Worm (Caenorhabditis elegans) whole organism, L1 larva: ENCODE results near the gene nhr-195.

Experiments used
- C04F5.9 ChIP-seq: sonication (generic microtip); optimal IDR thresholded peaks from 2 replicates; lab custom pipeline; 2016; ENCODE audit warnings: missing genetic modification characterization, missing compliant biosample characterization
- C34B4.2 ChIP-seq: sonication (generic microtip); optimal IDR thresholded peaks from 2 replicates; lab custom pipeline; 2017; ENCODE audit warnings: mild to moderate bottlenecking, missing genetic modification characterization, missing compliant biosample characterization
- F16B12.6 ChIP-seq: fragments of 150-350 bp; optimal IDR thresholded peaks from 2 replicates; lab custom pipeline; 2014; ENCODE audit warnings: missing biosample characterization, missing genetic modification characterization
- ama-1 ChIP-seq: fragments of 150-350 bp; optimal IDR thresholded peaks from 2 replicates; lab custom pipeline; 2014
- blmp-1 ChIP-seq: fragments of 150-350 bp; optimal IDR thresholded peaks from 2 replicates; lab custom pipeline; 2014; ENCODE audit warnings: missing biosample characterization, missing genetic modification characterization
- ceh-63 ChIP-seq: fragments of 200-800 bp; sonication (Bioruptor generic); optimal IDR thresholded peaks from 2 replicates; lab custom pipeline; 2018; ENCODE audit warnings: mild to moderate bottlenecking, missing genetic modification characterization, missing compliant biosample characterization
- ceh-82 ChIP-seq, 3 experiments: fragments of 150-350 bp in 1 of 3; sonication (generic microtip) in 2 of 3; optimal IDR thresholded peaks; 2 replicates each; lab custom pipeline; 2014 to 2017; ENCODE audit warnings: missing biosample characterization in 3 of 3, missing genetic modification characterization in 3 of 3
- ceh-90 ChIP-seq: sonication (generic microtip); optimal IDR thresholded peaks from 2 replicates; lab custom pipeline; 2016; ENCODE audit warnings: missing genetic modification characterization, missing compliant biosample characterization
- dpl-1 ChIP-seq, 3 experiments: fragments of 150-350 bp in 2 of 3; sonication (generic microtip) in 1 of 3; optimal IDR thresholded peaks; 2 replicates each; lab custom pipeline; 2014 to 2017; ENCODE audit warnings: missing biosample characterization in 3 of 3, missing genetic modification characterization in 3 of 3, missing genetic modification reagents in 3 of 3
- efl-1 ChIP-seq, 4 experiments: fragments of 150-350 bp; optimal IDR thresholded peaks in 3 of 4; peaks in 1 of 4; 1 replicate in 1 of 4; 2 replicates in 3 of 4; lab custom pipeline; 2014; ENCODE audit warnings: missing biosample characterization in 2 of 4, missing genetic modification characterization in 2 of 4, missing genetic modification reagents in 2 of 4
- egl-27 ChIP-seq, 2 experiments: fragments of 150-350 bp in 1 of 2; sonication (generic microtip); optimal IDR thresholded peaks; 3 replicates each; lab custom pipeline; 2017 to 2018; ENCODE audit warnings: missing biosample characterization in 2 of 2, missing genetic modification characterization in 2 of 2, missing genetic modification reagents in 2 of 2
- elt-2 ChIP-seq: sonication (generic microtip); optimal IDR thresholded peaks from 2 replicates; lab custom pipeline; 2016; ENCODE audit warnings: missing genetic modification characterization, mild to moderate bottlenecking, inconsistent platforms, missing compliant biosample characterization, missing genetic modification reagents
- elt-3 ChIP-seq, 6 experiments: fragments of 150-350 bp in 1 of 6; sonication (generic microtip); optimal IDR thresholded peaks; 2 replicates each; lab custom pipeline; 2017 to 2018; ENCODE audit warnings: missing biosample characterization in 6 of 6, missing genetic modification characterization in 6 of 6, inconsistent platforms in 1 of 6
- fkh-10 ChIP-seq: sonication (generic microtip); optimal IDR thresholded peaks from 2 replicates; lab custom pipeline; 2017; ENCODE audit warnings: missing biosample characterization, missing genetic modification reagents, missing genetic modification characterization
- grh-1 ChIP-seq: fragments of 200-800 bp; sonication (Bioruptor generic); IDR thresholded peaks from 2 replicates; pipeline ENCODE4 v1.3.6; 2022; ENCODE audit warnings: missing genetic modification reagents, missing genetic modification characterization, missing compliant biosample characterization
- jun-1 ChIP-seq: fragments of 150-350 bp; optimal IDR thresholded peaks from 2 replicates; lab custom pipeline; 2014; ENCODE audit warnings: missing biosample characterization, missing genetic modification reagents, missing genetic modification characterization
- lin-13 ChIP-seq: fragments of 150-350 bp; optimal IDR thresholded peaks from 2 replicates; lab custom pipeline; 2014; ENCODE audit warnings: missing biosample characterization, missing genetic modification reagents, missing genetic modification characterization
- lin-14 ChIP-seq: fragments of 200-800 bp; sonication (Bioruptor generic); optimal IDR thresholded peaks from 2 replicates; lab custom pipeline; 2018; ENCODE audit warnings: mild to moderate bottlenecking, missing genetic modification characterization, moderate library complexity, missing compliant biosample characterization
- lin-15B ChIP-seq: fragments of 150-350 bp; sonication (generic microtip); optimal IDR thresholded peaks from 3 replicates; lab custom pipeline; 2014; ENCODE audit warnings: missing biosample characterization, missing genetic modification characterization
- lin-39 ChIP-seq: fragments of 150-350 bp; optimal IDR thresholded peaks from 2 replicates; lab custom pipeline; 2014; ENCODE audit warnings: missing biosample characterization, missing genetic modification reagents, missing genetic modification characterization
- lir-3 ChIP-seq: sonication (generic microtip); optimal IDR thresholded peaks from 2 replicates; lab custom pipeline; 2016; ENCODE audit warnings: mild to moderate bottlenecking, missing genetic modification characterization, moderate library complexity, missing compliant biosample characterization; ENCODE audit not compliant: poor library complexity
- mdl-1 ChIP-seq, 2 experiments: fragments of 150-350 bp; optimal IDR thresholded peaks; 2 replicates each; lab custom pipeline; 2014 to 2017; ENCODE audit warnings: missing biosample characterization in 2 of 2, missing genetic modification characterization in 2 of 2, inconsistent platforms in 1 of 2
- mef-2 ChIP-seq: fragments of 150-350 bp; optimal IDR thresholded peaks from 2 replicates; lab custom pipeline; 2014; ENCODE audit warnings: missing biosample characterization, missing genetic modification characterization
- mep-1 ChIP-seq: fragments of 150-350 bp; optimal IDR thresholded peaks from 2 replicates; lab custom pipeline; 2014; ENCODE audit warnings: missing biosample characterization, missing genetic modification characterization
- nhr-11 ChIP-seq: fragments of 150-350 bp; optimal IDR thresholded peaks from 2 replicates; lab custom pipeline; 2014; ENCODE audit warnings: missing biosample characterization, missing genetic modification characterization
- nhr-12 ChIP-seq: sonication (generic microtip); optimal IDR thresholded peaks from 2 replicates; lab custom pipeline; 2017; ENCODE audit warnings: missing biosample characterization, missing genetic modification characterization
- nhr-20 ChIP-seq: sonication (generic microtip); optimal IDR thresholded peaks from 2 replicates; lab custom pipeline; 2016; ENCODE audit warnings: mild to moderate bottlenecking, missing genetic modification characterization, missing compliant biosample characterization
- nhr-28 ChIP-seq: fragments of 150-350 bp; optimal IDR thresholded peaks from 2 replicates; lab custom pipeline; 2014; ENCODE audit warnings: missing biosample characterization, missing genetic modification characterization
- nhr-47 ChIP-seq: sonication (generic microtip); optimal IDR thresholded peaks from 2 replicates; lab custom pipeline; 2016; ENCODE audit warnings: mild to moderate bottlenecking, missing genetic modification characterization, moderate library complexity, missing compliant biosample characterization
- nhr-71 ChIP-seq: sonication (generic microtip); optimal IDR thresholded peaks from 2 replicates; lab custom pipeline; 2016; ENCODE audit warnings: mild to moderate bottlenecking, missing genetic modification characterization, moderate library complexity, missing compliant biosample characterization
- nhr-77 ChIP-seq: fragments of 150-350 bp; optimal IDR thresholded peaks from 2 replicates; lab custom pipeline; 2014; ENCODE audit warnings: missing biosample characterization, missing genetic modification characterization
- nhr-84 ChIP-seq: sonication (generic microtip); optimal IDR thresholded peaks from 2 replicates; lab custom pipeline; 2017; ENCODE audit warnings: missing biosample characterization, missing genetic modification characterization
- nhr-85 ChIP-seq: sonication (generic microtip); peaks from one replicate; lab custom pipeline; 2016; ENCODE audit warnings: missing genetic modification characterization, inconsistent platforms, missing compliant biosample characterization
- pqm-1 ChIP-seq: sonication (generic microtip); optimal IDR thresholded peaks from 3 replicates; lab custom pipeline; 2017; ENCODE audit warnings: missing biosample characterization, missing genetic modification characterization
- rnt-1 ChIP-seq: sonication (generic microtip); optimal IDR thresholded peaks from 2 replicates; lab custom pipeline; 2016; ENCODE audit warnings: mild to moderate bottlenecking, missing genetic modification characterization, moderate library complexity, missing compliant biosample characterization
- snu-23 ChIP-seq: sonication (generic microtip); optimal IDR thresholded peaks from 2 replicates; lab custom pipeline; 2016; ENCODE audit warnings: missing genetic modification characterization, missing compliant biosample characterization
- sptf-1 ChIP-seq: fragments of 150-350 bp; optimal IDR thresholded peaks from 2 replicates; lab custom pipeline; 2014; ENCODE audit warnings: missing biosample characterization, missing genetic modification characterization
- swsn-7 ChIP-seq: sonication (generic microtip); optimal IDR thresholded peaks from 2 replicates; lab custom pipeline; 2016; ENCODE audit warnings: missing genetic modification characterization, missing compliant biosample characterization
- tlp-1 ChIP-seq: fragments of 150-350 bp; optimal IDR thresholded peaks from 2 replicates; lab custom pipeline; 2014; ENCODE audit warnings: missing biosample characterization, missing genetic modification characterization
- unc-130 ChIP-seq: fragments of 150-350 bp; optimal IDR thresholded peaks from 2 replicates; lab custom pipeline; 2017; ENCODE audit warnings: missing biosample characterization, missing genetic modification characterization, inconsistent platforms
- unc-30 ChIP-seq: sonication (generic microtip); optimal IDR thresholded peaks from 2 replicates; lab custom pipeline; 2017; ENCODE audit warnings: missing biosample characterization, missing genetic modification characterization
- unc-86 ChIP-seq: sonication (generic microtip); optimal IDR thresholded peaks from 2 replicates; lab custom pipeline; 2016; ENCODE audit warnings: missing genetic modification characterization, missing compliant biosample characterization
- unc-98 ChIP-seq: fragments of 200-800 bp; sonication (Bioruptor generic); IDR thresholded peaks from 2 replicates; pipeline ENCODE4 v1.3.6; 2022; ENCODE audit warnings: missing genetic modification characterization, missing compliant biosample characterization
- zag-1 ChIP-seq: fragments of 150-350 bp; optimal IDR thresholded peaks from 2 replicates; lab custom pipeline; 2014; ENCODE audit warnings: missing biosample characterization, missing genetic modification characterization
- zip-4 ChIP-seq: fragments of 200-800 bp; sonication (Bioruptor generic); optimal IDR thresholded peaks from 2 replicates; lab custom pipeline; 2018; ENCODE audit warnings: mild to moderate bottlenecking, missing genetic modification characterization, moderate library complexity, missing compliant biosample characterization

nhr-195 gene

DNA sequence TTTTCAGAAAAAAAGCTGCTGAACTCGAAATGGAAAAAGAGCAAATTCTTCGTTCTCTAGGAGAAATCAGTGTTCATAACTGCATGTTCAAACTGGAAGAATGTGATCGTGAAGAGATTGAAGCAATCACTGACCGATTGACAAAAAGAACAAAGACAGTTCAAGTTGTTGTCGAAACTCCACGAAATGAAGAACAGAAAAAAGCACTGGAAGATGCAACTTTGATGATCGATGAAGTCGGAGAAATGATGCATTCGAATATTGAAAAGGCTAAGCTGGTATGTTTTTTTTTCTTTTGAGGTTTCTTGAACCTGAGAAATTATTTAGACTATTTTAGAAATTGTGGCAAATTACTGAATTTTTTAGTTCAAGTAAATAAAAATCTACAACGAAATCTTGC, 33.7 kb downstream of the nhr-195 start:
- no peak for TF ChIP-seq sptf-1
- no peak for TF ChIP-seq nhr-71 (tag; lab: Kevin White, UChicago)
- peak; percentile 60 for TF ChIP-seq ama-1 (lab: Kevin White, UChicago)
- TF ChIP-seq nhr-20 (tag; lab: Kevin White, UChicago), result no peak
- TF ChIP-seq, all 84 proteins: peak for 1

DNA sequence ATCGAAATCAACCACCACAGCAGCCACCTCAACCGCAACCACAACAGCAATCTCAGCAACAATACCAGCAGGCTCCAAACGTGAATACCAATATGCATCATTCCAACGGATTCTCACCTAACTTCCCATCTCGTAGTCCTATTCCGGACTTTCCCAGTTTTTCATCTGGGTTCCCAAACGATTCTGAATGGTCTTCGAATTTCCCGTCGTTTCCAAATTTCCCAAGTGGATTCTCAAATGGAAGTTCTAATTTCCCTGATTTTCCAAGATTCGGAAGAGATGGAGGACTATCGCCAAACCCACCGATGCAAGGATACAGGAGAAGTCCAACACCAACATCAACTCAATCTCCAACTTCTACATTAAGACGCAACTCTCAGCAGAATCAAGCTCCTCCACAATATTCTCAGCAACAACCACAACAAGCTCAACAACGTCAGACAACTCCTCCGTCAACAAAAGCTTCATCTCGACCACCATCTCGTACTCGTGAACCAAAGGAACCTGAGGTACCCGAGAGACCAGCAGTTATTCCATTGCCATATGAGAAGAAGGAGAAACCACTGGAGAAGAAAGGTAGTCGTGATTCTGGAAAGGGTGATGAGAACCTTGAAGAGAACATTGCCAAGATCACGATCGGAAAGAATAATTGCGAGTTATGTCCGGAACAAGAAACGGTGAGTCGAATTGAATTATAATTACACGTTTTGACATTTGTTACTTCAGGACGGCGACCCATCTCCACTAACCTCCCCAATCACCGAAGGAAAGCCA, 34.5 kb downstream of the nhr-195 start:
- TF ChIP-seq nhr-85 (tag; lab: Kevin White, UChicago) (peak; percentile 42), mep-1 (tag; lab: Kevin White, UChicago) (peak; percentile 24), lin-39 (tag; lab: Kevin White, UChicago) (no peak)

- TF ChIP-seq unc-86 (tag; lab: Kevin White, UChicago), result no peak
- no peak for TF ChIP-seq C04F5.9 (tag; lab: Kevin White, UChicago)
- peak; percentile 78 for TF ChIP-seq blmp-1 (tag; lab: Kevin White, UChicago)
- no peak for TF ChIP-seq lin-15B (tag; lab: Kevin White, UChicago)
- TF ChIP-seq lin-13 (GFP tag; lab: Kevin White, UChicago), result no peak
- no peak for TF ChIP-seq C34B4.2
- no peak for TF ChIP-seq ceh-82 (tag; optimal IDR thresholded peaks at IDR 0.05; lab: Kevin White, UChicago)
- TF ChIP-seq nhr-77 (tag; lab: Kevin White, UChicago), result no peak
- peak; percentile 14 for TF ChIP-seq elt-2
- TF ChIP-seq unc-98 (GFP tag; lab: Robert Waterston, UW), result no peak
- TF ChIP-seq lin-39 (tag; lab: Kevin White, UChicago), result no peak
- TF ChIP-seq nhr-85 (tag; lab: Kevin White, UChicago), result no peak
- no peak for TF ChIP-seq ceh-90 (tag; lab: Kevin White, UChicago)
- TF ChIP-seq lin-14, result peak; percentile 78
- peak; percentile 51 for TF ChIP-seq nhr-71 (tag; lab: Kevin White, UChicago)
- no peak for TF ChIP-seq pqm-1 (tag; lab: Kevin White, UChicago)
- no peak for TF ChIP-seq jun-1 (tag; lab: Kevin White, UChicago)
- TF ChIP-seq swsn-7 (tag; lab: Kevin White, UChicago), result peak; percentile 31
- no peak for TF ChIP-seq mef-2 (tag; lab: Kevin White, UChicago)
- TF ChIP-seq dpl-1 (GFP tag; optimal IDR thresholded peaks at IDR 0.05; lab: Kevin White, UChicago), result no peak
- TF ChIP-seq mdl-1 (tag; optimal IDR thresholded peaks at IDR 0.05; lab: Kevin White, UChicago), result peak in 1 of 2 experiments; percentile 2
- no peak for TF ChIP-seq fkh-10 (GFP tag; lab: Kevin White, UChicago)
- TF ChIP-seq nhr-84 (tag; lab: Kevin White, UChicago), result no peak
- TF ChIP-seq elt-3 (tag; optimal IDR thresholded peaks at IDR 0.05; lab: Kevin White, UChicago), result peak in 1 of 6 experiments; percentile 21
- no peak for TF ChIP-seq ceh-63 (GFP tag; lab: Kevin White, UChicago)
- TF ChIP-seq efl-1 (optimal IDR thresholded peaks at IDR 0.05; lab: Kevin White, UChicago), result no peak
- TF ChIP-seq efl-1 (GFP tag; optimal IDR thresholded peaks at IDR 0.05 in 1 of 2; lab: Kevin White, UChicago), result peak in 1 of 2 experiments; percentile 59
- TF ChIP-seq lir-3 (tag; lab: Kevin White, UChicago), result no peak
- no peak for TF ChIP-seq zip-4 (GFP tag; lab: Kevin White, UChicago)
- no peak for TF ChIP-seq zag-1 (tag; lab: Kevin White, UChicago)
- peak; percentile 49 for TF ChIP-seq snu-23 (GFP tag; lab: Kevin White, UChicago)
- TF ChIP-seq tlp-1 (tag; lab: Kevin White, UChicago), result no peak
- TF ChIP-seq sptf-1, result no peak
- TF ChIP-seq grh-1 (GFP tag; lab: Robert Waterston, UW), result no peak
- no peak for TF ChIP-seq F16B12.6 (tag; lab: Kevin White, UChicago)
- TF ChIP-seq nhr-11 (tag; lab: Kevin White, UChicago), result no peak
- no peak for TF ChIP-seq unc-30
- TF ChIP-seq ama-1 (lab: Kevin White, UChicago), result no peak
- TF ChIP-seq egl-27 (tag; optimal IDR thresholded peaks at IDR 0.05; lab: Kevin White, UChicago), result no peak
- TF ChIP-seq mep-1 (tag; lab: Kevin White, UChicago), result peak; percentile 66
- no peak for TF ChIP-seq unc-130
- TF ChIP-seq nhr-12 (tag; lab: Kevin White, UChicago), result no peak
- no peak for TF ChIP-seq nhr-47 (tag; lab: Kevin White, UChicago)
- TF ChIP-seq rnt-1 (tag; lab: Kevin White, UChicago), result peak; percentile 58
- no peak for TF ChIP-seq nhr-28 (tag; lab: Kevin White, UChicago)
Measured at ce11 chrV:8936791-8937475, 35.2 kb downstream of the nhr-195 start.
